Worm (Caenorhabditis elegans): ENCODE measurements around the gene trx-2.

The trx-2 gene

ce11 chrV:10314371-10314770 lies at the start of gene trx-2:
TSS of gene trx-2 (plus strand) at chrV:10314671.
- TF ChIP-seq unc-86 (tag; optimal IDR thresholded peaks at IDR 0.05) (no peak), ceh-9 (tag; optimal IDR thresholded peaks at IDR 0.05) (no peak), tbx-7 (tag; optimal IDR thresholded peaks at IDR 0.05) (no peak), eyg-1 (tag; optimal IDR thresholded peaks at IDR 0.05) (no peak), ceh-48 (tag; optimal IDR thresholded peaks at IDR 0.05) (no peak), hlh-15 (tag; optimal IDR thresholded peaks at IDR 0.05) (no peak)

- TF ChIP-seq unc-42 (tag; optimal IDR thresholded peaks at IDR 0.05) (peak; percentile 66), ceh-2 (tag; optimal IDR thresholded peaks at IDR 0.05) (no peak), ceh-19 (GFP tag; optimal IDR thresholded peaks at IDR 0.05) (peak; percentile 31), K09A11.1 (tag; optimal IDR thresholded peaks at IDR 0.05; ENCODE audit: insufficient read depth) (no peak), fkh-10 (GFP tag; optimal IDR thresholded peaks at IDR 0.05) (no peak), rnt-1 (tag; optimal IDR thresholded peaks at IDR 0.05) (no peak), ztf-16 (tag; optimal IDR thresholded peaks at IDR 0.05) (no peak), pqm-1 (tag; optimal IDR thresholded peaks at IDR 0.05) (no peak), lin-11 (tag; optimal IDR thresholded peaks at IDR 0.05) (no peak), nhr-232 (tag; optimal IDR thresholded peaks at IDR 0.05) (no peak), ceh-9 (tag; optimal IDR thresholded peaks at IDR 0.05) (no peak)
Observed at ce11 chrV:10265019-10265418, 49.5 kb upstream of the trx-2 start.

ce11 chrV:10266050-10266449 lies 48.4 kb upstream of the trx-2 start:
- TF ChIP-seq ceh-48 (tag; optimal IDR thresholded peaks at IDR 0.05), result no peak
- peak; percentile 73 for TF ChIP-seq unc-42 (tag; optimal IDR thresholded peaks at IDR 0.05)
- no peak for TF ChIP-seq ceh-9 (tag; optimal IDR thresholded peaks at IDR 0.05)
- TF ChIP-seq pros-1 (tag; optimal IDR thresholded peaks at IDR 0.05), result no peak
- TF ChIP-seq ceh-22 (tag; optimal IDR thresholded peaks at IDR 0.05), result no peak
- no peak for TF ChIP-seq lin-11 (tag; optimal IDR thresholded peaks at IDR 0.05)

- TF ChIP-seq Y22D7AL.16 (tag; optimal IDR thresholded peaks at IDR 0.05) (no peak), unc-55 (GFP tag; optimal IDR thresholded peaks at IDR 0.05) (no peak), K02D7.2 (tag; optimal IDR thresholded peaks at IDR 0.05) (no peak), mec-3 (tag; optimal IDR thresholded peaks at IDR 0.05; ENCODE audit: borderline replicate concordance) (no peak), ceh-30 (tag; optimal IDR thresholded peaks at IDR 0.05) (no peak), pax-1 (tag; optimal IDR thresholded peaks at IDR 0.05) (no peak), hlh-30 (tag; optimal IDR thresholded peaks at IDR 0.05; ENCODE audit: insufficient read depth) (no peak)
Observed at ce11 chrV:10270214-10270613, 44.3 kb upstream of the trx-2 start, which contains the start of gene ric-4. TSS of gene ric-4 (minus strand) at chrV:10270314.

ce11 chrV:10273837-10274236 lies 40.6 kb upstream of the trx-2 start:
- TF ChIP-seq nfya-1 (tag; optimal IDR thresholded peaks at IDR 0.05) (peak; percentile 26), K09A11.1 (tag; optimal IDR thresholded peaks at IDR 0.05; ENCODE audit: insufficient read depth) (no peak), ceh-48 (tag; optimal IDR thresholded peaks at IDR 0.05) (peak; percentile 89), ceh-31 (tag; optimal IDR thresholded peaks at IDR 0.05) (peak; percentile 1), pros-1 (tag; optimal IDR thresholded peaks at IDR 0.05) (peak; percentile 15), lin-11 (tag; optimal IDR thresholded peaks at IDR 0.05) (no peak), unc-42 (tag; optimal IDR thresholded peaks at IDR 0.05) (peak; percentile 31), pat-9 (tag; optimal IDR thresholded peaks at IDR 0.05) (no peak)

ce11 chrV:10275619-10276018 lies 38.9 kb upstream of the trx-2 start, which contains the start of gene Y22F5A.11:
TSS of gene Y22F5A.11 (minus strand) at chrV:10275646.
- TF ChIP-seq sdc-2 (tag; optimal IDR thresholded peaks at IDR 0.05) (no peak), fkh-6 (tag; optimal IDR thresholded peaks at IDR 0.05) (no peak), rnt-1 (tag; optimal IDR thresholded peaks at IDR 0.05) (no peak), ahr-1 (tag; optimal IDR thresholded peaks at IDR 0.05) (no peak), unc-42 (tag; optimal IDR thresholded peaks at IDR 0.05) (peak; percentile 0), hlh-15 (tag; optimal IDR thresholded peaks at IDR 0.05) (no peak)

All from whole organism, late embryonic.